Worm (Caenorhabditis elegans): ENCODE data around the gene Y6G8.16.
"Not testable (repeated sequence)": the region's sequence is repeated elsewhere in the genome, so short reads cannot be mapped to it uniquely, and the experiment has no call there.

Y6G8.16 gene

DNA sequence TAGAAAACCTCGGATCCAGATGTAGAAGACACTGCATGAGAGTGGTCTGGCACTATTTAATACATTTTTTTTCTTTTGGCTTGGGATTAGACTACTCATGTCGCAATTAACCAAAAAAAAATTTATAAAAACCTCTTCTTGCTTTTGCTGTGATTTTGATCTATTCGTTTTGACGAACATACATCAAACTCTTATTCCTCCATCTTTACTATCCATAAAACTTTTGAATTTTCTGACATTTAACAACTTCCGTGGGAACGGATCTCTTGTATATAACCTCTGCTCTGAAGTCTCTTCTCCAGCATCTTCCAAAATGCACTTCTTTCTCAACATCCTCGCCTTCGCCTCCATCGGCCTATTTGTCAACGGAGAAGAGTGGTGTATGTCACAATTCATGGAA lies at the start of gene Y6G8.16:
Gene Y6G8.16, plus strand, starts transcription at position 301 of the 400 bp plus-strand sequence.
- not testable (repeated sequence) for TF ChIP-seq fos-1, zag-1, lin-11 (tag; optimal IDR thresholded peaks at IDR 0.05)

DNA sequence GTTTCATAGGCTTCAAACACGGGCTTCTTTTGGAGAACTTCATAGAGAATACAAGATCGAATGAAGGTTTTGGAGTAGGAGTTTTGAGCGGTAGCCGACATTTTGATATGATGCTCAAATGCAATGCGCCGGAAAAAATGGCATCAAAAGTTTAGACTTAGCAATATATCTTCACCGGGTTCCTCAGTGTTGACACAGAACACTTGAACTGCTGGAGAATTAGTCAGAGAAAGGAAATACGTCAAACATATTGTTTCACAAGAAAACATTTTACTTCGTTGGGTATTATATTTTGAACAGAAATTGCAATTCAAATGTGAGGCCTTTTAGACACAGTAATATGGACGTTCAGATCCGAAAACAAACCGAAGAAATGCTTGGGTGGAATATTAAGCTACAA lies 47.8 kb upstream of the Y6G8.16 start, which contains the start of gene fbxa-174:
Gene fbxa-174, minus strand, starts transcription at position 101 of the 400 bp plus-strand sequence.
- TF ChIP-seq F13H6.1 (tag; optimal IDR thresholded peaks at IDR 0.05) (no peak), snpc-4 (tag; optimal IDR thresholded peaks at IDR 0.05) (no peak), crh-2 (tag; optimal IDR thresholded peaks at IDR 0.05) (no peak), lsy-2 (tag; optimal IDR thresholded peaks at IDR 0.05) (no peak), unc-62 (GFP tag; optimal IDR thresholded peaks at IDR 0.05) (no peak), elt-1 (tag; optimal IDR thresholded peaks at IDR 0.05) (no peak), lin-11 (tag; optimal IDR thresholded peaks at IDR 0.05) (no peak), mdl-1 (tag; optimal IDR thresholded peaks at IDR 0.05) (no peak), Y55F3AM.14 (GFP tag; optimal IDR thresholded peaks at IDR 0.05) (no peak), mab-5 (tag; optimal IDR thresholded peaks at IDR 0.05) (no peak), ZK546.5 (tag; optimal IDR thresholded peaks at IDR 0.05) (no peak), zag-1 (tag; optimal IDR thresholded peaks at IDR 0.05) (no peak)

DNA sequence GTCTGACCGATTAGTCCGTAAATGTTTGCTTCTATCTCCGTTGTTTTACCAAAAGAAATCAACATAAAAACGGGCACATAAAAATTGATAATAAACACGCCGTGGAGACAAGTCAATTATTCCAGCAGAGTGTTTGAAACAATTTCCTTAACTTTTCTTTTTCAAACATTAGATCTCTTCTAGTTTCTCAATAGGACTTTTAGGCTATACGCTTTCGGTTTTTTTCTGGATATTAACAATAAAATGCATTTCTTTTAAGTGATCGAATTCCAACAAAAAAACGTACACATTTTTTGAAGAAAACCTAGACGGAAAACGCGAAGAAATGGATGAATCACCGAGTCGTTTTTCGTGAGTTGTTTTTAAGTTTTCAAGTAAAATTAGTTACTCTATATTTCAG lies 47.2 kb upstream of the Y6G8.16 start, which contains the start of gene fbxa-172:
Gene fbxa-172, plus strand, starts transcription at position 301 of the 400 bp plus-strand sequence.
- no peak for TF ChIP-seq sma-9 (GFP tag; optimal IDR thresholded peaks at IDR 0.05)
- no peak for TF ChIP-seq sma-9 (tag; optimal IDR thresholded peaks at IDR 0.05)
- TF ChIP-seq fos-1 (tag; optimal IDR thresholded peaks at IDR 0.05), result no peak

DNA sequence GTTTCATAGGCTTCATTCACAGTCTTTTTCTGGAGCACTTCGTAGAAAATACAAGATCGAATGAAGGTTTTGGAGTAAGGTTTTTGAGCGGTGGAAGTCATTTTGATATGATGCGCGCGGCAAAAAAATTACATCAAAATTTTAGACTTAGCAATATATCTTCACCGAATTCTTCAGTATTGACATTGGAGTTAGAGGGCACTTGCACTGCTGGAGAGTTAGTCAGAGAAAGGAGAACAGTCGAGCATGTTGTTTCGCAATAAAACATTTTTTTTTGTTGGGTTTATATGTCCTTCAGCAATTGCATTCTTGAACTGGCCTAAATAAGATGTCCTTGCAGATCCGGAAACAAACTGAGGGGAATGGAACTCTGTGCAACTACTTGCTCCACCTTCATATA lies 40.2 kb upstream of the Y6G8.16 start, which contains the start of gene fbxa-171:
Gene fbxa-171, minus strand, starts transcription at position 101 of the 400 bp plus-strand sequence.
- TF ChIP-seq ztf-11 (tag; optimal IDR thresholded peaks at IDR 0.05), result no peak
- TF ChIP-seq aly-2 (tag; optimal IDR thresholded peaks at IDR 0.05), result no peak
- no peak for TF ChIP-seq mdl-1 (tag; optimal IDR thresholded peaks at IDR 0.05)
- no peak for TF ChIP-seq lin-11 (tag; optimal IDR thresholded peaks at IDR 0.05)
- no peak for TF ChIP-seq ceh-82 (tag; optimal IDR thresholded peaks at IDR 0.05)
- no peak for TF ChIP-seq gmeb-1 (tag; optimal IDR thresholded peaks at IDR 0.05)
- TF ChIP-seq lin-39 (tag; optimal IDR thresholded peaks at IDR 0.05), result no peak
- no peak for TF ChIP-seq egl-27 (tag; optimal IDR thresholded peaks at IDR 0.05)
- no peak for TF ChIP-seq peb-1 (tag; optimal IDR thresholded peaks at IDR 0.05)
- no peak for TF ChIP-seq crh-2 (tag; optimal IDR thresholded peaks at IDR 0.05)
- TF ChIP-seq ztf-4 (tag; optimal IDR thresholded peaks at IDR 0.05), result no peak
- TF ChIP-seq elt-3 (tag; optimal IDR thresholded peaks at IDR 0.05), result no peak
- TF ChIP-seq sem-4 (tag; optimal IDR thresholded peaks at IDR 0.05), result no peak
- TF ChIP-seq zag-1 (tag; optimal IDR thresholded peaks at IDR 0.05), result no peak
- TF ChIP-seq unc-39 (tag; optimal IDR thresholded peaks at IDR 0.05), result no peak
- TF ChIP-seq nhr-6 (tag; optimal IDR thresholded peaks at IDR 0.05), result no peak
- TF ChIP-seq blmp-1 (tag; optimal IDR thresholded peaks at IDR 0.05; ENCODE audit: insufficient read depth), result no peak
- no peak for TF ChIP-seq nhr-237 (tag; optimal IDR thresholded peaks at IDR 0.05)

DNA sequence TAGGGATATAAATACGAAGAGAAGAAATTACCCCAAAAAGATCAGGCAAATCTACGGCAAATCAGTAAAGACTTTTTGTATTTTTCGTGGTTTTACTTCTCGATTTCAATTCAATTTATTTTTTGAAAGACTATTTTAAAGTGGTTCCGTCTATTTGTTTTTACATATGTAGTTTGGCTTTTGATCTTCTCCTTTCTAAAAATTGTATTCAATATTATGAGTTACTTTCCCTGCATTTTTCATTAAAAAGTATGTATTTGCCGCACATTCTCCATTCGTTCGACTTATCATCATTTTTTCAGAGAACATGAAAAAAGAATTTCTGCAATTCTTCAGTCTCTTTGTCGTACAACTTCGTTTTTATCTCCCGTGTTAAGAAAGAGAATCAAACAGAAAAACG lies 39.3 kb upstream of the Y6G8.16 start, which contains the start of gene C38D9.2:
Gene C38D9.2, plus strand, starts transcription at position 301 of the 400 bp plus-strand sequence.
- no peak for TF ChIP-seq nhr-12 (tag; optimal IDR thresholded peaks at IDR 0.05)
- TF ChIP-seq unc-55 (GFP tag; optimal IDR thresholded peaks at IDR 0.05), result no peak
- no peak for TF ChIP-seq mbf-1 (tag; optimal IDR thresholded peaks at IDR 0.05)
- no peak for TF ChIP-seq nhr-237 (tag; optimal IDR thresholded peaks at IDR 0.05)
- TF ChIP-seq alr-1 (tag; optimal IDR thresholded peaks at IDR 0.05), result no peak
- no peak for TF ChIP-seq nhr-11 (tag; optimal IDR thresholded peaks at IDR 0.05)
- no peak for TF ChIP-seq sem-4 (tag; optimal IDR thresholded peaks at IDR 0.05)
- TF ChIP-seq aly-2 (tag; optimal IDR thresholded peaks at IDR 0.05), result no peak
- TF ChIP-seq nhr-25 (tag; optimal IDR thresholded peaks at IDR 0.05), result no peak
- TF ChIP-seq mdl-1 (tag; optimal IDR thresholded peaks at IDR 0.05), result no peak
- no peak for TF ChIP-seq lin-13 (GFP tag; optimal IDR thresholded peaks at IDR 0.05)
- TF ChIP-seq lsy-2 (tag; optimal IDR thresholded peaks at IDR 0.05), result no peak
- TF ChIP-seq snpc-4 (tag; optimal IDR thresholded peaks at IDR 0.05), result no peak
- no peak for TF ChIP-seq mab-5 (tag; optimal IDR thresholded peaks at IDR 0.05)
- no peak for TF ChIP-seq sma-9 (GFP tag; optimal IDR thresholded peaks at IDR 0.05)
- no peak for TF ChIP-seq sma-9 (tag; optimal IDR thresholded peaks at IDR 0.05)
- TF ChIP-seq ZK546.5 (tag; optimal IDR thresholded peaks at IDR 0.05), result no peak
- no peak for TF ChIP-seq ztf-1 (GFP tag; conservative IDR thresholded peaks at IDR 0.05)
- no peak for TF ChIP-seq egl-27 (tag; optimal IDR thresholded peaks at IDR 0.05)

Measured in whole organism, L2 larva.